Worm (Caenorhabditis elegans) whole organism, L4/young adult: ENCODE results near the gene clip-1.

Experiments
- W03F9.2 ChIP-seq: fragments of 150-350 bp; optimal IDR thresholded peaks from 2 replicates; lab custom pipeline; 2014; ENCODE audit warnings: missing biosample characterization, missing genetic modification characterization
- dao-5 ChIP-seq: sonication (generic microtip); optimal IDR thresholded peaks from 2 replicates; lab custom pipeline; 2016; ENCODE audit warnings: missing genotype, missing genetic modification characterization, moderate library complexity, missing compliant biosample characterization
- him-1 ChIP-seq: sonication (generic microtip); optimal IDR thresholded peaks from 2 replicates; lab custom pipeline; 2016; ENCODE audit warnings: missing genotype, missing genetic modification reagents, missing genetic modification characterization, missing compliant biosample characterization

DNA sequence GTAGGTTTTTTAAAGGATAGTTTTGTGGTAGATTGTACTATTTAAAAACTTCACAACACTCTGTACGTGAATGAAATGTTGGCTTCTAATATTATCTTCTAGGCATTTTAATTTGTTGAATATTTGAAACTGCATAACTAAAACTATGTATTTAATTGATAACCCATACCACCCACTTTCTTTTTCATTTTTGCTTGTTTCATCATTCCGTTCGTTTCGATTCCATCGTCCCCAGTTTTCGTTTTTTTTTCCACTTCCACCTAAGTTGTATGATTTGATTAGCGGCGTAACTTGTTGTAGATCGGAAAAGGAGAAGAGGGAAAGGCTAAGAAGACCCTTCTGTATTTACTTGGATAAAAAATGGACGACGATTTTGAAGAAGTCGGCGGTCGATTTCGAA lies 31.1 kb upstream of the clip-1 start, which contains the start of gene K01B6.3:
- no peak for TF ChIP-seq him-1 (tag; lab: Kevin White, UChicago)
- no peak for TF ChIP-seq W03F9.2 (tag; lab: Kevin White, UChicago)
- TF ChIP-seq dao-5 (tag; lab: Kevin White, UChicago) = no peak
